Fruit fly (Drosophila melanogaster) whole organism, wandering third instar larva: ENCODE measurements around the gene bgm.

Source experiments
- CG32264 ChIP-seq: fragments of 200-800 bp; sonication (Bioruptor generic); optimal IDR thresholded peaks from 2 replicates; lab custom pipeline; 2016; ENCODE audit warnings: missing biosample characterization, missing genetic modification characterization
- CG9705 ChIP-seq: fragments of 200-800 bp; sonication (Bioruptor generic); optimal IDR thresholded peaks from 2 replicates; lab custom pipeline; 2018; ENCODE audit warnings: missing biosample characterization, mild to moderate bottlenecking, missing genetic modification characterization
- Hr78 ChIP-seq: fragments of >200 bp; optimal IDR thresholded peaks from 2 replicates; lab custom pipeline; 2017; ENCODE audit warnings: missing biosample characterization, missing genetic modification characterization
- Jra ChIP-seq: sonication (Bioruptor generic); optimal IDR thresholded peaks from 2 replicates; lab custom pipeline; 2016; ENCODE audit warnings: missing biosample characterization, missing genetic modification characterization
- OdsH ChIP-seq: fragments of 200-800 bp; sonication (Bioruptor generic); optimal IDR thresholded peaks from 2 replicates; lab custom pipeline; 2016; ENCODE audit warnings: missing biosample characterization, mild to moderate bottlenecking, missing genetic modification characterization
- Vsx2 ChIP-seq: fragments of 200-300, 225-300 bp; sonication (Bioruptor generic); optimal IDR thresholded peaks from 2 replicates; lab custom pipeline; 2018; ENCODE audit warnings: missing biosample characterization, missing genetic modification characterization; ENCODE audit not compliant: partially characterized antibody
- br ChIP-seq: fragments of 200-800 bp; sonication (Bioruptor generic); optimal IDR thresholded peaks from 2 replicates; lab custom pipeline; 2016; ENCODE audit warnings: missing biosample characterization, missing genetic modification characterization
- dl ChIP-seq, 2 experiments: fragments of 175-275, 200-275 bp in 1 of 2; fragments of 200-275 bp in 1 of 2; sonication (Bioruptor generic); optimal IDR thresholded peaks; lab custom pipeline; 2018; ENCODE audit warnings: mild to moderate bottlenecking in 2 of 2, missing biosample characterization in 2 of 2, missing genetic modification characterization in 2 of 2, moderate library complexity in 2 of 2; ENCODE audit not compliant: partially characterized antibody in 2 of 2, insufficient read depth in 1 of 2
- ey ChIP-seq: fragments of 200-800 bp; sonication (Bioruptor generic); optimal IDR thresholded peaks from 2 replicates; lab custom pipeline; 2016; ENCODE audit warnings: missing biosample characterization, missing genetic modification characterization
- foxo ChIP-seq, 2 experiments: fragments of 200-800 bp; sonication (Bioruptor generic); optimal IDR thresholded peaks; 2 replicates in 1 of 2; 3 replicates in 1 of 2; lab custom pipeline; 2016 to 2017; ENCODE audit warnings: missing biosample characterization in 2 of 2, missing genetic modification characterization in 2 of 2
- fru ChIP-seq: fragments of 200-800 bp; sonication (Bioruptor generic); optimal IDR thresholded peaks from 3 replicates; lab custom pipeline; 2016; ENCODE audit warnings: missing biosample characterization, mild to moderate bottlenecking, missing genetic modification characterization
- h ChIP-seq: fragments of 200-800 bp; sonication (Bioruptor generic); optimal IDR thresholded peaks from 3 replicates; lab custom pipeline; 2016; ENCODE audit warnings: missing biosample characterization, mild to moderate bottlenecking, missing genetic modification characterization
- lola ChIP-seq: fragments of >200 bp; optimal IDR thresholded peaks from 2 replicates; lab custom pipeline; 2017; ENCODE audit warnings: missing biosample characterization, missing genetic modification characterization
- woc ChIP-seq: sonication (Bioruptor generic); optimal IDR thresholded peaks from 2 replicates; lab custom pipeline; 2016; ENCODE audit warnings: missing biosample characterization, mild to moderate bottlenecking, missing genetic modification characterization

DNA sequence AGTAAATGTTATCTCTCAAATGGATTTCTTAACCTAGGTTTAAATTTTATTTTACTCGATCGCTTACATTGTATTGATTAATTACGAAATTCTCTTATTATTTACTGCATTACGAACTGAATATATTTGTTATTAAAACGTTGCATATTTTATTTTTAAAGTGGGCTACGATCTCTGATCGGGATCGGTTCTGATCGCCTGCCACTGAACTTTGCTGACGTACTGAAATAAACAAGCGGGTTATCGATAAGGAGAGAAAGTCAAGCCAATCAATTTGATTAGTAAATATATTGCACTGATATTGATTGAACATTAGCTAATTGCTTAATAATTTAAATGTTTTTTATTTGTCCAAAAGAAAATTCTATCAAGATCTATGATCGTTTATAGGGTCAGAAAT, 16.4 kb downstream of the bgm start:
- no peak for TF ChIP-seq CG9705
- TF ChIP-seq woc: no peak
- no peak for TF ChIP-seq fru (GFP tag; lab: Kevin White, UChicago)
- TF ChIP-seq Jra (GFP tag; lab: Kevin White, UChicago): no peak
- no peak for TF ChIP-seq OdsH (GFP tag; lab: Kevin White, UChicago)
- no peak for TF ChIP-seq br
- no peak for TF ChIP-seq ey (GFP tag; lab: Kevin White, UChicago)
- no peak for TF ChIP-seq dl (GFP tag; optimal IDR thresholded peaks at IDR 0.05; lab: Kevin White, UChicago; ENCODE audit: insufficient read depth in 1 of 2, partially characterized antibody in 2 of 2)
- no peak for TF ChIP-seq Vsx2
- TF ChIP-seq h (GFP tag; lab: Kevin White, UChicago): no peak
- no peak for TF ChIP-seq lola
- TF ChIP-seq foxo (GFP tag; optimal IDR thresholded peaks at IDR 0.05; lab: Kevin White, UChicago): no peak
- TF ChIP-seq CG32264 (GFP tag; lab: Kevin White, UChicago): no peak
- TF ChIP-seq Hr78: no peak
